Fruit fly (Drosophila melanogaster): ENCODE results near the gene Cbs.
A peak's percentile ranks its signal among the peaks of the same experiment; 100 is the strongest.

DNA sequence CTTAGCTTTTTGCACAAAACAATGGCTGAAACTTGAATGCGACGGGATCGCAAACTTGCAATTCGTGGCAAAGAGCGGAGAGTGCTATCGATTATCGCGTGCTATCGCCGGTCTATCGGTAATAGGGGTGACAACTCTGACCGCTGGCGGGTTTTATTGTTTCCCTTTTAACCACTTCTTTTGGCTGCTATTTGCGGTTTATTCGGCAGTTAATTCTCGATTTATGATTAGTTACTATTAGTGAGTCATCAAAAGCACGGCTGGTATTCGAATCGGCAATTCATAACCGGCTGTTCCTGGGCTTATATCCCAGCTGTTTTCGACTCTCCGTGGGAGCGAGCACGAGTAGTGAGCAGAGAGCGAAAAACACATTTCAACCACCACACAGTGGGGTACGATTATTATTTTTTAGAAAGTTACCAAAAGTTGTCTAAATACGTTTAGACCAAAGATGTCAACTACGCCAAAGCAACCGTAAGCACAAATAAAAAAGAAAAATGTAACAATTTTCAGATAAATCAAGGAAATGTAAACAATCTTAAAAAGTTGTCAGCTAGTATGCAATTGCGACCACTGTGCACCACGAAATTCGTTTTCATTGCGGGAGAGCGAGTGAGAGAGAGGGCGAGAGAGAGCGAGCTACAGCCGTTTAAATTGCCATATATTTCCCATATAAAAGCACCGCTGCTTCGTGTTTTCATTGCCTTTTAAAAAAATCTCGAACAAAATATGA is 9.1 kb downstream of the Cbs start, which contains the start of the genes Stt3A and bves:
- TF ChIP-seq CG8159 (tag; optimal IDR thresholded peaks at IDR 0.05), result peak; percentile 97
- TF ChIP-seq CG4496 (GFP tag; IDR thresholded peaks at IDR 0.05), result peak; percentile 99
- peak; percentile 71 for TF ChIP-seq EcR (GFP tag; optimal IDR thresholded peaks at IDR 0.05)
- TF ChIP-seq fd96Ca (GFP tag; IDR thresholded peaks at IDR 0.05), result peak; percentile 98

All from whole organism, pupa.